Fruit fly (Drosophila melanogaster) whole organism, embryonic: ENCODE measurements around the gene mRpS14.
A peak's percentile ranks its signal among the peaks of the same experiment; 100 is the strongest.

Experiments used
- Abd-B ChIP-seq: fragments of 200-800 bp; sonication (Bioruptor generic); optimal IDR thresholded peaks from 2 replicates; lab custom pipeline; 2018; ENCODE audit warnings: missing biosample characterization, mild to moderate bottlenecking, missing genetic modification characterization, moderate library complexity
- CG11093 ChIP-seq: fragments of 200-800 bp; sonication (Bioruptor generic); IDR thresholded peaks from 3 replicates; pipeline ENCODE4 v1.3.6; 2022; ENCODE audit warnings: missing biosample characterization, missing genetic modification characterization
- CG11456 ChIP-seq: fragments of 200-800 bp; sonication (Bioruptor generic); IDR thresholded peaks from 3 replicates; pipeline ENCODE4 v1.3.6; 2022; ENCODE audit warnings: missing biosample characterization, missing genetic modification characterization
- CG11695 ChIP-seq: fragments of 200-800 bp; sonication (Bioruptor generic); IDR thresholded peaks from 3 replicates; pipeline ENCODE4 v1.3.6; 2022; ENCODE audit warnings: missing biosample characterization, missing genetic modification characterization
- CG14965 ChIP-seq: fragments of 200-800 bp; sonication (Bioruptor generic); optimal IDR thresholded peaks from 2 replicates; lab custom pipeline; 2016; ENCODE audit warnings: missing biosample characterization, missing genetic modification characterization, borderline replicate concordance
- CG15514 ChIP-seq: fragments of 200-800 bp; sonication (Bioruptor generic); optimal IDR thresholded peaks from 3 replicates; lab custom pipeline; 2017; ENCODE audit warnings: missing biosample characterization, missing genetic modification characterization, mild to moderate bottlenecking, moderate library complexity, missing genetic modification reagents
- CG17361 ChIP-seq: fragments of 200-800 bp; sonication (Bioruptor generic); IDR thresholded peaks from 3 replicates; pipeline ENCODE4 v1.3.6; 2022; ENCODE audit warnings: missing biosample characterization, missing genetic modification characterization
- CG18764 ChIP-seq: fragments of 200-800 bp; sonication (Bioruptor generic); optimal IDR thresholded peaks from 3 replicates; lab custom pipeline; 2016; ENCODE audit warnings: missing biosample characterization, missing genetic modification characterization
- CG2120 ChIP-seq: fragments of 200-800 bp; sonication (Bioruptor generic); optimal IDR thresholded peaks from 3 replicates; lab custom pipeline; 2016; ENCODE audit warnings: missing biosample characterization, missing genetic modification characterization
- CG3065 ChIP-seq: fragments of 200-800 bp; sonication (Bioruptor generic); optimal IDR thresholded peaks from 2 replicates; lab custom pipeline; 2016; ENCODE audit warnings: missing biosample characterization, missing genetic modification characterization
- CG32532 ChIP-seq: fragments of 200-800 bp; sonication (Bioruptor generic); IDR thresholded peaks from 2 replicates; pipeline ENCODE4 v1.3.6; 2022; ENCODE audit warnings: missing biosample characterization, missing genetic modification characterization
- CG33213 ChIP-seq: fragments of 200-800 bp; sonication (Bioruptor generic); optimal IDR thresholded peaks from 3 replicates; lab custom pipeline; 2016; ENCODE audit warnings: missing biosample characterization, missing genetic modification characterization
- CG34422 ChIP-seq: fragments of 200-800 bp; sonication (Bioruptor generic); IDR thresholded peaks from 3 replicates; pipeline ENCODE4 v1.3.6; 2022; ENCODE audit warnings: missing biosample characterization, missing genetic modification characterization
- CG3847 ChIP-seq: fragments of 200-800 bp; sonication (Bioruptor generic); IDR thresholded peaks from 2 replicates; pipeline ENCODE4 v1.3.6; 2022; ENCODE audit warnings: missing biosample characterization, missing genetic modification characterization
- CG6272 ChIP-seq: fragments of 200-800 bp; sonication (Bioruptor generic); IDR thresholded peaks from 2 replicates; pipeline ENCODE4 v1.3.6; 2022; ENCODE audit warnings: missing biosample characterization, missing genetic modification characterization
- CG6791 ChIP-seq: fragments of 200-800 bp; sonication (Bioruptor generic); IDR thresholded peaks from 3 replicates; pipeline ENCODE4 v1.3.6; 2022; ENCODE audit warnings: missing biosample characterization, missing genetic modification characterization; ENCODE audit not compliant: partially characterized antibody
- CG6854 ChIP-seq: fragments of 200-800 bp; sonication (Bioruptor generic); optimal IDR thresholded peaks from 3 replicates; lab custom pipeline; 2017; ENCODE audit warnings: missing biosample characterization, mild to moderate bottlenecking, missing genetic modification characterization
- CG8290 ChIP-seq, 3 experiments: fragments of 200-800 bp; sonication (Bioruptor generic); optimal IDR thresholded peaks; 2 replicates each; lab custom pipeline; 2016 to 2019; ENCODE audit warnings: missing biosample characterization in 3 of 3, missing genetic modification characterization in 3 of 3, mild to moderate bottlenecking in 2 of 3, moderate library complexity in 1 of 3
- CG8478 ChIP-seq: fragments of >200 bp; optimal IDR thresholded peaks from 2 replicates; lab custom pipeline; 2018
- CHES-1-like ChIP-seq: fragments of 200-800 bp; sonication (Bioruptor generic); optimal IDR thresholded peaks from 2 replicates; lab custom pipeline; 2016; ENCODE audit warnings: missing biosample characterization, missing genetic modification characterization
- CoRest ChIP-seq: fragments of 200-800 bp; sonication (Bioruptor generic); optimal IDR thresholded peaks from 3 replicates; lab custom pipeline; 2018; ENCODE audit warnings: missing biosample characterization, mild to moderate bottlenecking, missing genetic modification characterization, moderate library complexity
- D19A ChIP-seq: fragments of 200-800 bp; optimal IDR thresholded peaks from 3 replicates; lab custom pipeline; 2019; ENCODE audit warnings: missing biosample characterization, mild to moderate bottlenecking, missing genetic modification characterization, moderate library complexity
- Dip2 ChIP-seq: fragments of 200-800 bp; sonication (Bioruptor generic); IDR thresholded peaks from 2 replicates; pipeline ENCODE4 v1.3.6; 2022; ENCODE audit warnings: missing biosample characterization, missing genetic modification characterization
- Dref ChIP-seq: fragments of 200-800 bp; sonication (Bioruptor generic); IDR thresholded peaks from 2 replicates; pipeline ENCODE4 v1.3.6; 2022; ENCODE audit warnings: missing biosample characterization, missing genetic modification characterization
- Elba2 ChIP-seq: fragments of 200-800 bp; sonication (Bioruptor generic); optimal IDR thresholded peaks from 3 replicates; lab custom pipeline; 2016; ENCODE audit warnings: missing biosample characterization, missing genetic modification characterization
- MESR4 ChIP-seq: fragments of 200-800 bp; sonication (Bioruptor generic); optimal IDR thresholded peaks from 2 replicates; lab custom pipeline; 2018; ENCODE audit warnings: missing biosample characterization, mild to moderate bottlenecking, missing genetic modification characterization, moderate library complexity
- MTF-1 ChIP-seq: fragments of 200-800 bp; sonication (Bioruptor generic); optimal IDR thresholded peaks from 2 replicates; lab custom pipeline; 2018; ENCODE audit warnings: missing biosample characterization, mild to moderate bottlenecking, missing genetic modification characterization, borderline replicate concordance
- Mad ChIP-seq: fragments of 200-800 bp; sonication (Bioruptor generic); optimal IDR thresholded peaks from 2 replicates; lab custom pipeline; 2016; ENCODE audit warnings: missing biosample characterization, missing genetic modification characterization
- Med ChIP-seq: fragments of 200-800 bp; sonication (Bioruptor generic); peaks from one replicate; lab custom pipeline; 2016; ENCODE audit warnings: missing biosample characterization, missing genetic modification characterization, mild to moderate bottlenecking, inconsistent platforms, moderate library complexity
- NfI ChIP-seq: fragments of 200-800 bp; sonication (Bioruptor generic); optimal IDR thresholded peaks from 3 replicates; lab custom pipeline; 2018; ENCODE audit warnings: missing biosample characterization, mild to moderate bottlenecking, missing genetic modification characterization, moderate library complexity
- Pdp1 ChIP-seq, 2 experiments: fragments of 200-800 bp; sonication (Bioruptor generic); optimal IDR thresholded peaks; 3 replicates each; lab custom pipeline; 2016; ENCODE audit warnings: missing biosample characterization in 2 of 2, missing genetic modification characterization in 2 of 2, mild to moderate bottlenecking in 1 of 2, moderate library complexity in 1 of 2
- ac ChIP-seq: fragments of 200-800 bp; sonication (Bioruptor generic); optimal IDR thresholded peaks from 3 replicates; lab custom pipeline; 2017; ENCODE audit warnings: missing biosample characterization, mild to moderate bottlenecking, missing genetic modification characterization
- ara ChIP-seq: fragments of 200-800 bp; sonication (Bioruptor generic); IDR thresholded peaks from 2 replicates; pipeline ENCODE4 v1.3.6; 2022; ENCODE audit warnings: missing biosample characterization, missing genetic modification characterization
- caup ChIP-seq: fragments of 200-800 bp; sonication (Bioruptor generic); optimal IDR thresholded peaks from 3 replicates; lab custom pipeline; 2017; ENCODE audit warnings: missing biosample characterization, mild to moderate bottlenecking, missing genetic modification characterization, moderate library complexity; ENCODE audit not compliant: severe bottlenecking
- chinmo ChIP-seq: fragments of 200-800 bp; sonication (Bioruptor generic); IDR thresholded peaks from 4 replicates; pipeline ENCODE4 v1.3.6; 2022; ENCODE audit warnings: missing biosample characterization, missing genetic modification characterization; ENCODE audit not compliant: partially characterized antibody
- chm ChIP-seq: fragments of 200-800 bp; sonication (Bioruptor generic); IDR thresholded peaks from 2 replicates; pipeline ENCODE4 v1.3.6; 2022; ENCODE audit warnings: missing biosample characterization, missing genetic modification characterization
- ci ChIP-seq: fragments of 200-800 bp; sonication (Bioruptor generic); IDR thresholded peaks from 3 replicates; pipeline ENCODE4 v1.3.6; 2022; ENCODE audit warnings: missing biosample characterization, missing genetic modification characterization
- dmrt11E ChIP-seq: fragments of 200-800 bp; sonication (Bioruptor generic); optimal IDR thresholded peaks from 3 replicates; lab custom pipeline; 2018; ENCODE audit warnings: missing biosample characterization, mild to moderate bottlenecking, missing genetic modification characterization, moderate library complexity
- exex ChIP-seq: fragments of 200-800 bp; sonication (Bioruptor generic); optimal IDR thresholded peaks from 4 replicates; lab custom pipeline; 2018; ENCODE audit warnings: missing biosample characterization, mild to moderate bottlenecking, missing genetic modification characterization, moderate library complexity
- fd3F ChIP-seq: fragments of 200-800 bp; sonication (Bioruptor generic); optimal IDR thresholded peaks from 2 replicates; lab custom pipeline; 2018; ENCODE audit warnings: missing biosample characterization, mild to moderate bottlenecking, missing genetic modification characterization, moderate library complexity
- ftz-f1 ChIP-seq: fragments of 200-800 bp; sonication (Bioruptor generic); optimal IDR thresholded peaks from 2 replicates; lab custom pipeline; 2016; ENCODE audit warnings: missing biosample characterization, missing genetic modification characterization
- jumu ChIP-seq: fragments of 200-800 bp; sonication (Bioruptor generic); optimal IDR thresholded peaks from 3 replicates; lab custom pipeline; 2016; ENCODE audit warnings: missing biosample characterization, missing genetic modification characterization
- nom ChIP-seq: fragments of 200-800 bp; sonication (Bioruptor generic); optimal IDR thresholded peaks from 2 replicates; lab custom pipeline; 2017; ENCODE audit warnings: missing biosample characterization, missing genetic modification characterization, mild to moderate bottlenecking, moderate library complexity, missing genetic modification reagents
- pzg ChIP-seq: fragments of 200-800 bp; sonication (Bioruptor generic); optimal IDR thresholded peaks from 3 replicates; lab custom pipeline; 2018; ENCODE audit warnings: missing biosample characterization, mild to moderate bottlenecking, missing genetic modification characterization, moderate library complexity
- repo ChIP-seq: fragments of 200-800 bp; sonication (Bioruptor generic); optimal IDR thresholded peaks from 2 replicates; lab custom pipeline; 2016; ENCODE audit warnings: missing biosample characterization, missing genetic modification characterization
- sima ChIP-seq: fragments of 200-800 bp; sonication (Bioruptor generic); optimal IDR thresholded peaks from 2 replicates; lab custom pipeline; 2016; ENCODE audit warnings: missing biosample characterization, missing genetic modification characterization
- sna ChIP-seq: fragments of 200-800 bp; sonication (Bioruptor generic); IDR thresholded peaks from 2 replicates; pipeline ENCODE4 v1.3.6; 2022; ENCODE audit warnings: missing biosample characterization, missing genetic modification characterization; ENCODE audit not compliant: partially characterized antibody
- sug ChIP-seq: fragments of 200-800 bp; optimal IDR thresholded peaks from 2 replicates; lab custom pipeline; 2019; ENCODE audit warnings: missing biosample characterization, mild to moderate bottlenecking, missing genetic modification characterization, moderate library complexity
- ttk ChIP-seq: fragments of 200-800 bp; sonication (Bioruptor generic); IDR thresholded peaks from 2 replicates; pipeline ENCODE4 v2.1.2; 2022; ENCODE audit warnings: missing biosample characterization, missing genetic modification characterization

The mRpS14 gene

DNA sequence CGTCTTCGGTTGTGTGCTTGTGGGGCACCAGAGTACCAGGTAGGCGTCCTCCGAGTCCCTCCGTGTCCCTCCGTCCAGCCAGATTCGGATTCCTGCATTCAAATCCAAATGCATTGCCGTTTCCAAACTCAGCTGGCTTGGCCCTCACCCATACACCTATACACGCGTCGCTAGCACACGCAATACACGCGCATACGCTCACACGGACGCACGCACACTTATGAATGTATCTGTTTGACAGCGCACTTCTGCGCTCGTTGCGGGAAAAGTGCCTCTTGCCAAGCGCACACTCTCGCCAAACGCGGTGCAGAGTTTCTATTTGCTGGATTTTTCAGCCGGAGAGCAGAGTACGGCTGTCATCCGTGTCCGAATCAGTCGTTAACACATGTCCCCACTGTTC, 42.6 kb upstream of the mRpS14 start (continued):
- TF ChIP-seq MESR4 (GFP tag; lab: Kevin White, UChicago) (peak; percentile 42), CG34422 (peak; percentile 48; the same call in 1 of the 3 replicates), CG11456 (GFP tag; lab: Robert Waterston, UW) (no peak), exex (tag; lab: Kevin White, UChicago) (no peak), pzg (peak; percentile 21), sna (GFP tag; lab: Robert Waterston, UW) (0 out of 2 replicates have a peak, but pooled peaks have one; percentile 14), CG8478 (peak; percentile 95), ac (no peak), chm (GFP tag; lab: Robert Waterston, UW) (0 out of 2 replicates have a peak, but pooled peaks have one; percentile 55), Pdp1 (GFP tag; optimal IDR thresholded peaks at IDR 0.05; lab: Kevin White, UChicago) (peak in 1 of 2 experiments; percentile 4), Med (peak; percentile 23), Mad (GFP tag; lab: Kevin White, UChicago) (no peak), Elba2 (GFP tag; lab: Kevin White, UChicago) (no peak), CG6272 (0 out of 2 replicates have a peak, but pooled peaks have one; percentile 20), chinmo (peak; percentile 67; the same call in 1 of the 4 replicates), ci (GFP tag; lab: Robert Waterston, UW) (0 out of 3 replicates have a peak, but pooled peaks have one; percentile 31), CG32532 (GFP tag; lab: Robert Waterston, UW) (peak; percentile 38), CoRest (peak; percentile 94), CG11695 (GFP tag; lab: Robert Waterston, UW) (no peak), Dref (0 out of 2 replicates have a peak, but pooled peaks have one; percentile 15), D19A (tag; lab: Kevin White, UChicago) (no peak)
- TF ChIP-seq, all 482 proteins: peak for 23

DNA sequence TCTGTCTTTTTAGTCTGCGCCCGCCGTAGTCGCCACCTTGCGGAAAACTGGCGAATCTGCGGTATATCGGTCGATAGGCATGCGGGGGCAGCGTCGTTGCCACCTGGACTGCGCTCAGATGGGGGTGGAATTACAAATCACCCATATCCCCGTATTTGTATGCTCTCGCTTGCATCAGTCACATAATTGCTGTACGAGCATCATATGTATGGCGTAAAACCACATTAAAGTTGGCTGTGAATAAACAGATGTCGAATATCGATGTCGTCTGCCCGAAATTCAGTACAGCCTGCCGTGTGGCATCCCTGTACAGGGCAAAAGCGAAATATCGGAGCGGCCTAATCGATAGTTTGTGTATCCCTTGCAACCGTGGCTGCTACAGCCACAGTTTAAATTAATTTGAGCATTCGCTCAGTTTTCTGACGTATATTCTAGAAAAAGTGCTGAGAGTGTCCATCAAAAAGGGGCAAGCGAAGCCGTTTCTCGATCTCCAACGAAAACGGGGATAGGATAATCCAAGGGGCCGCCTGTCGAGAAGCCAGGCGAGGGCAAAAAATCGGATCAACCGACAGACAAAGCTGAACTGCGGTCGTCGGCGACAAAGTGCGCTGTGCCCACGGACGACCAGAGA, 41.8 kb upstream of the mRpS14 start, which contains the start of the genes Idh3a and CoRest:
Gene Idh3a, minus strand, starts transcription at position 58 of the 631 bp plus-strand sequence.
Gene CoRest, plus strand, starts transcription at position 177 of the 631 bp plus-strand sequence.
- TF ChIP-seq dmrt11E (no peak), sug (peak; percentile 65), CHES-1-like (GFP tag; lab: Kevin White, UChicago) (peak; percentile 24), repo (GFP tag; lab: Kevin White, UChicago) (no peak), caup (no peak), ftz-f1 (GFP tag; lab: Kevin White, UChicago) (no peak), CG3847 (GFP tag; lab: Robert Waterston, UW) (no peak; the same call in 1 of the 2 replicates), CG14965 (GFP tag; lab: Kevin White, UChicago) (no peak), jumu (GFP tag; lab: Kevin White, UChicago) (peak; percentile 36), NfI (GFP tag; lab: Kevin White, UChicago) (no peak), MTF-1 (GFP tag; lab: Kevin White, UChicago) (no peak), fd3F (GFP tag; lab: Kevin White, UChicago) (no peak), Dip2 (GFP tag; lab: Robert Waterston, UW) (no peak), CG18764 (GFP tag; lab: Kevin White, UChicago) (no peak), CG6791 (GFP tag; lab: Robert Waterston, UW) (peak; percentile 54; the same call in 2 of the 3 replicates), CG11093 (GFP tag; lab: Robert Waterston, UW) (no peak), sima (no peak), Abd-B (GFP tag; lab: Kevin White, UChicago) (no peak), CG3065 (no peak), CG33213 (GFP tag; lab: Kevin White, UChicago) (no peak), CG17361 (GFP tag; lab: Robert Waterston, UW) (no peak), ttk (GFP tag; lab: Robert Waterston, UW) (no peak), CG6854 (no peak), nom (no peak), CG8290 (GFP tag; optimal IDR thresholded peaks at IDR 0.05; lab: Kevin White, UChicago) (peak; percentile 18), CG8290 (tag; optimal IDR thresholded peaks at IDR 0.05; lab: Kevin White, UChicago) (no peak), CG2120 (peak; percentile 40), CG15514 (peak; percentile 77), ara (GFP tag; lab: Robert Waterston, UW) (no peak)
